Worm (Caenorhabditis elegans) whole organism, early embryonic: ENCODE results near the gene T13A10.64.

Experiments
- B0310.2 ChIP-seq: sonication (generic microtip); optimal IDR thresholded peaks from 2 replicates; lab custom pipeline; 2016; ENCODE audit warnings: mild to moderate bottlenecking, missing genetic modification characterization, missing compliant biosample characterization
- F13C5.2 ChIP-seq: sonication (generic microtip); optimal IDR thresholded peaks from 2 replicates; lab custom pipeline; 2017; ENCODE audit warnings: mild to moderate bottlenecking, missing genetic modification characterization, inconsistent platforms, missing compliant biosample characterization
- aly-1 ChIP-seq: sonication (generic microtip); optimal IDR thresholded peaks from 2 replicates; lab custom pipeline; 2016; ENCODE audit warnings: missing genetic modification characterization, missing compliant biosample characterization
- ama-1 ChIP-seq: fragments of 150-350 bp; optimal IDR thresholded peaks from 2 replicates; lab custom pipeline; 2014
- ceh-13 ChIP-seq: fragments of 200-800 bp; sonication (Bioruptor generic); optimal IDR thresholded peaks from 2 replicates; lab custom pipeline; 2018; ENCODE audit warnings: mild to moderate bottlenecking, missing genetic modification characterization, missing compliant biosample characterization
- ceh-36 ChIP-seq: sonication (generic microtip); optimal IDR thresholded peaks from 2 replicates; lab custom pipeline; 2016; ENCODE audit warnings: missing genetic modification characterization, inconsistent platforms, missing compliant biosample characterization
- ets-7 ChIP-seq: sonication (generic microtip); optimal IDR thresholded peaks from 2 replicates; lab custom pipeline; 2016; ENCODE audit warnings: missing genotype, missing genetic modification characterization, missing compliant biosample characterization
- flt-1 ChIP-seq: fragments of 200-800 bp; sonication (Bioruptor generic); IDR thresholded peaks from 2 replicates; pipeline ENCODE4 v1.3.6; 2022; ENCODE audit warnings: missing genetic modification characterization, missing compliant biosample characterization
- hmbx-1 ChIP-seq: sonication (generic microtip); optimal IDR thresholded peaks from 2 replicates; lab custom pipeline; 2016; ENCODE audit warnings: mild to moderate bottlenecking, missing genetic modification characterization, missing compliant biosample characterization
- hmg-4 ChIP-seq: fragments of 200-800 bp; sonication (Bioruptor generic); optimal IDR thresholded peaks from 2 replicates; lab custom pipeline; 2018; ENCODE audit warnings: mild to moderate bottlenecking, missing genetic modification characterization, missing compliant biosample characterization
- hnd-1 ChIP-seq: sonication (generic microtip); optimal IDR thresholded peaks from 2 replicates; lab custom pipeline; 2016; ENCODE audit warnings: missing genetic modification characterization, missing compliant biosample characterization
- pes-1 ChIP-seq: fragments of 200-800 bp; sonication (Bioruptor generic); IDR thresholded peaks from 2 replicates; pipeline ENCODE4 v1.3.6; 2022; ENCODE audit warnings: missing genetic modification reagents, missing genetic modification characterization, missing compliant biosample characterization
- scrt-1 ChIP-seq: fragments of 200-800 bp; sonication (Bioruptor generic); IDR thresholded peaks from 2 replicates; pipeline ENCODE4 v1.3.6; 2022; ENCODE audit warnings: missing genetic modification characterization, missing compliant biosample characterization
- sea-1 ChIP-seq: fragments of 200-800 bp; sonication (Bioruptor generic); conservative IDR thresholded peaks from 2 replicates; pipeline ENCODE4 v1.3.6; 2022; ENCODE audit warnings: missing genetic modification characterization, missing compliant biosample characterization
- tbx-11 ChIP-seq: fragments of 200-800 bp; sonication (Bioruptor generic); IDR thresholded peaks from 2 replicates; pipeline ENCODE4 v1.3.6; 2022; ENCODE audit warnings: missing genetic modification characterization, missing compliant biosample characterization
- tbx-37 ChIP-seq: fragments of 200-800 bp; sonication (Bioruptor generic); conservative IDR thresholded peaks from 2 replicates; pipeline ENCODE4 v1.3.6; 2022; ENCODE audit warnings: missing genetic modification reagents, missing genetic modification characterization, missing compliant biosample characterization
- tra-4 ChIP-seq: sonication (generic microtip); optimal IDR thresholded peaks from 2 replicates; lab custom pipeline; 2017; ENCODE audit warnings: missing genetic modification characterization, missing compliant biosample characterization

Gene T13A10.64

ce11 chrIV:6290741-6291140, 36.0 kb downstream of the T13A10.64 start, which contains the start of gene srv-24:
Gene srv-24 (minus strand): TSS chrIV:6290841.
- TF ChIP-seq aly-1 (tag; lab: Kevin White, UChicago) (no peak), hnd-1 (tag; lab: Kevin White, UChicago) (no peak), hmg-4 (no peak), ceh-13 (no peak), flt-1 (GFP tag; lab: Robert Waterston, UW) (no peak), hmbx-1 (no peak), B0310.2 (no peak), ets-7 (tag; lab: Kevin White, UChicago) (no peak), ceh-36 (tag; lab: Kevin White, UChicago) (no peak), sea-1 (no peak), scrt-1 (GFP tag; lab: Robert Waterston, UW) (no peak), tra-4 (no peak), tbx-11 (GFP tag; lab: Robert Waterston, UW) (no peak), F13C5.2 (no peak)

- TF ChIP-seq tbx-37 (GFP tag; lab: Robert Waterston, UW) (no peak), pes-1 (GFP tag; lab: Robert Waterston, UW) (no peak), ama-1 (lab: Kevin White, UChicago) (peak; percentile 93), sea-1 (0 out of 2 replicates have a peak, but pooled peaks have one; percentile 37), flt-1 (GFP tag; lab: Robert Waterston, UW) (peak; percentile 53; the same call in 1 of the 2 replicates), tbx-11 (GFP tag; lab: Robert Waterston, UW) (0 out of 2 replicates have a peak, but pooled peaks have one; percentile 13)
These were observed 39.3 kb downstream of the T13A10.64 start, which contains the start of gene hil-2 for ce11 chrIV:6294081-6294480. Gene hil-2 (plus strand): TSS chrIV:6294240.

ce11 chrIV:6298253-6298652, 43.5 kb downstream of the T13A10.64 start, which contains the start of gene srv-27:
Gene srv-27 (minus strand): TSS chrIV:6298353.
- TF ChIP-seq pes-1 (GFP tag; lab: Robert Waterston, UW) (no peak), ama-1 (lab: Kevin White, UChicago) (no peak), aly-1 (tag; lab: Kevin White, UChicago) (no peak), tbx-37 (GFP tag; lab: Robert Waterston, UW) (no peak), hnd-1 (tag; lab: Kevin White, UChicago) (no peak), F13C5.2 (no peak), sea-1 (no peak), tbx-11 (GFP tag; lab: Robert Waterston, UW) (no peak), hmbx-1 (no peak), B0310.2 (no peak), flt-1 (GFP tag; lab: Robert Waterston, UW) (no peak), ets-7 (tag; lab: Kevin White, UChicago) (no peak), hmg-4 (no peak), tra-4 (no peak), ceh-36 (tag; lab: Kevin White, UChicago) (no peak), scrt-1 (GFP tag; lab: Robert Waterston, UW) (no peak), ceh-13 (no peak)

ce11 chrIV:6299523-6299922, 44.8 kb downstream of the T13A10.64 start:
- no peak for TF ChIP-seq ceh-13

ce11 chrIV:6301764-6302163, 47.0 kb downstream of the T13A10.64 start, which contains the start of gene srv-26:
Gene srv-26 (minus strand): TSS chrIV:6301864.
- TF ChIP-seq hmbx-1 = no peak
- no peak for TF ChIP-seq ets-7 (tag; lab: Kevin White, UChicago)
- TF ChIP-seq ceh-36 (tag; lab: Kevin White, UChicago) = no peak
- no peak for TF ChIP-seq hmg-4
- no peak for TF ChIP-seq tra-4
- no peak for TF ChIP-seq B0310.2
- TF ChIP-seq F13C5.2 = no peak
- TF ChIP-seq sea-1 = no peak
- TF ChIP-seq ama-1 (lab: Kevin White, UChicago) = no peak
- TF ChIP-seq tbx-11 (GFP tag; lab: Robert Waterston, UW) = no peak
- no peak for TF ChIP-seq ceh-13
- no peak for TF ChIP-seq pes-1 (GFP tag; lab: Robert Waterston, UW)
- no peak for TF ChIP-seq hnd-1 (tag; lab: Kevin White, UChicago)
- TF ChIP-seq flt-1 (GFP tag; lab: Robert Waterston, UW) = no peak
- no peak for TF ChIP-seq tbx-37 (GFP tag; lab: Robert Waterston, UW)
- no peak for TF ChIP-seq scrt-1 (GFP tag; lab: Robert Waterston, UW)
- no peak for TF ChIP-seq aly-1 (tag; lab: Kevin White, UChicago)

- TF ChIP-seq pes-1 (GFP tag; lab: Robert Waterston, UW) = no peak
- TF ChIP-seq flt-1 (GFP tag; lab: Robert Waterston, UW) = no peak
- TF ChIP-seq hmbx-1 = no peak
- no peak for TF ChIP-seq ceh-13
- no peak for TF ChIP-seq tra-4
These were observed 48.9 kb downstream of the T13A10.64 start, which contains the start of gene srv-25 for ce11 chrIV:6303642-6304041. Gene srv-25 (minus strand): TSS chrIV:6303742.
